Worm (Caenorhabditis elegans) whole organism, L1 larva: ENCODE results near the gene gcy-21.
"Not testable (repeated sequence)": the region's sequence is repeated elsewhere in the genome, so short reads cannot be mapped to it uniquely, and the experiment has no call there.

Source experiments
- C16A3.4 ChIP-seq: fragments of 150-350 bp; optimal IDR thresholded peaks from 2 replicates; lab custom pipeline; 2014; ENCODE audit warnings: missing biosample characterization, missing genetic modification characterization
- ama-1 ChIP-seq: fragments of 150-350 bp; optimal IDR thresholded peaks from 2 replicates; lab custom pipeline; 2014
- egl-27 ChIP-seq, 2 experiments: fragments of 150-350 bp in 1 of 2; sonication (generic microtip); optimal IDR thresholded peaks; 3 replicates each; lab custom pipeline; 2017 to 2018; ENCODE audit warnings: missing biosample characterization in 2 of 2, missing genetic modification characterization in 2 of 2, missing genetic modification reagents in 2 of 2
- mep-1 ChIP-seq: fragments of 150-350 bp; optimal IDR thresholded peaks from 2 replicates; lab custom pipeline; 2014; ENCODE audit warnings: missing biosample characterization, missing genetic modification characterization
- nhr-11 ChIP-seq: fragments of 150-350 bp; optimal IDR thresholded peaks from 2 replicates; lab custom pipeline; 2014; ENCODE audit warnings: missing biosample characterization, missing genetic modification characterization
- nhr-28 ChIP-seq: fragments of 150-350 bp; optimal IDR thresholded peaks from 2 replicates; lab custom pipeline; 2014; ENCODE audit warnings: missing biosample characterization, missing genetic modification characterization
- skn-1 ChIP-seq: fragments of 150-350 bp; optimal IDR thresholded peaks from 2 replicates; lab custom pipeline; 2014; ENCODE audit warnings: missing biosample characterization, missing genetic modification characterization
- tbx-2 ChIP-seq: sonication (generic microtip); optimal IDR thresholded peaks from 2 replicates; lab custom pipeline; 2016; ENCODE audit warnings: missing genetic modification characterization, missing compliant biosample characterization
- tlp-1 ChIP-seq: fragments of 150-350 bp; optimal IDR thresholded peaks from 2 replicates; lab custom pipeline; 2014; ENCODE audit warnings: missing biosample characterization, missing genetic modification characterization
- unc-62 ChIP-seq: fragments of 150-350 bp; optimal IDR thresholded peaks from 2 replicates; lab custom pipeline; 2014; ENCODE audit warnings: missing biosample characterization, missing genetic modification reagents, missing genetic modification characterization

- not testable (repeated sequence) for TF ChIP-seq unc-62; egl-27 (tag; optimal IDR thresholded peaks at IDR 0.05; lab: Kevin White, UChicago); tbx-2 (tag; lab: Kevin White, UChicago); skn-1 (tag; lab: Kevin White, UChicago); mep-1; nhr-11 (tag; lab: Kevin White, UChicago); C16A3.4 (tag; lab: Kevin White, UChicago); ama-1 (lab: Kevin White, UChicago); tlp-1 (tag; lab: Kevin White, UChicago); nhr-28
Measured at ce11 chrII:2616634-2617033, 42.8 kb upstream of the gcy-21 start, which contains the start of gene msrp-5.
